Worm (Caenorhabditis elegans) whole organism, L4 larva: ENCODE measurements around the gene ciao-2B.
"Not testable (repeated sequence)": the region's sequence is repeated elsewhere in the genome, so short reads cannot be mapped to it uniquely, and the experiment has no call there.

Source experiments
- ZK546.5 ChIP-seq, 2 experiments: sonication (generic microtip); optimal IDR thresholded peaks; 2 replicates each; lab custom pipeline; 2017; ENCODE audit warnings: missing biosample characterization in 2 of 2, missing genetic modification characterization in 2 of 2
- ceh-28 ChIP-seq: fragments of 150-350 bp; optimal IDR thresholded peaks from 2 replicates; lab custom pipeline; 2014; ENCODE audit warnings: missing biosample characterization, missing genetic modification reagents, missing genetic modification characterization
- fos-1 ChIP-seq: fragments of 150-350 bp; optimal IDR thresholded peaks from 2 replicates; lab custom pipeline; 2014; ENCODE audit warnings: missing biosample characterization, missing genetic modification characterization
- lim-7 ChIP-seq: fragments of 200-800 bp; sonication (Bioruptor generic); IDR thresholded peaks from 2 replicates; pipeline ENCODE4 v1.3.6; 2022; ENCODE audit warnings: missing genetic modification characterization, missing compliant biosample characterization
- lin-15B ChIP-seq: fragments of 150-350 bp; sonication (generic microtip); optimal IDR thresholded peaks from 3 replicates; lab custom pipeline; 2014; ENCODE audit warnings: missing biosample characterization, missing genetic modification characterization
- lin-39 ChIP-seq: fragments of 150-350 bp; optimal IDR thresholded peaks from 2 replicates; lab custom pipeline; 2014; ENCODE audit warnings: missing biosample characterization, missing genetic modification reagents, missing genetic modification characterization
- zag-1 ChIP-seq: fragments of 150-350 bp; optimal IDR thresholded peaks from 2 replicates; lab custom pipeline; 2014; ENCODE audit warnings: missing biosample characterization, missing genetic modification characterization
- ztf-11 ChIP-seq: fragments of 150-350 bp; optimal IDR thresholded peaks from 2 replicates; lab custom pipeline; 2014; ENCODE audit warnings: missing biosample characterization, missing genetic modification characterization

- not testable (repeated sequence) for TF ChIP-seq fos-1 (tag; lab: Kevin White, UChicago); lim-7 (GFP tag; lab: Robert Waterston, UW); zag-1; ztf-11 (tag; lab: Kevin White, UChicago); ceh-28 (tag; lab: Kevin White, UChicago); lin-39 (tag; lab: Kevin White, UChicago); lin-15B (tag; lab: Kevin White, UChicago); ZK546.5 (tag; optimal IDR thresholded peaks at IDR 0.05; lab: Kevin White, UChicago)
Observed at ce11 chrIII:13448235-13448634, 8.9 kb upstream of the ciao-2B start.
